Fruit fly (Drosophila melanogaster): ENCODE measurements around the gene CG32536.

The CG32536 gene

dm6 chrX:19281271-19281670, 4.6 kb upstream of the CG32536 start (continued):
- TF ChIP-seq gro (GFP tag; optimal IDR thresholded peaks at IDR 0.05) (no peak), hbn (GFP tag; IDR thresholded peaks at IDR 0.05; ENCODE audit: partially characterized antibody) (no peak), Adf1 (GFP tag; IDR thresholded peaks at IDR 0.05) (no peak), Side (GFP tag; optimal IDR thresholded peaks at IDR 0.05) (no peak), Oaz (GFP tag; IDR thresholded peaks at IDR 0.05) (no peak), CG4328 (GFP tag; optimal IDR thresholded peaks at IDR 0.05) (no peak), chinmo (GFP tag; IDR thresholded peaks at IDR 0.05; ENCODE audit: partially characterized antibody) (no peak), Aef1 (GFP tag; IDR thresholded peaks at IDR 0.05) (peak; percentile 17; the same call in 1 of the 3 replicates), CG8089 (GFP tag; optimal IDR thresholded peaks at IDR 0.05) (no peak), ap (GFP tag; IDR thresholded peaks at IDR 0.05) (no peak), cwo (GFP tag; optimal IDR thresholded peaks at IDR 0.05) (no peak), CG10979 (tag; optimal IDR thresholded peaks at IDR 0.05) (peak; percentile 3), CG9876 (GFP tag; optimal IDR thresholded peaks at IDR 0.05) (no peak), CG11560 (tag; IDR thresholded peaks at IDR 0.05) (no peak), CG11723 (GFP tag; optimal IDR thresholded peaks at IDR 0.05) (no peak), caup (GFP tag; optimal IDR thresholded peaks at IDR 0.05; ENCODE audit: severe bottlenecking) (peak; percentile 22), Doc3 (GFP tag; IDR thresholded peaks at IDR 0.05; ENCODE audit: partially characterized antibody) (no peak), ash1 (GFP tag; optimal IDR thresholded peaks at IDR 0.05) (no peak), CG10654 (GFP tag; optimal IDR thresholded peaks at IDR 0.05) (peak; percentile 6), CG15073 (GFP tag; optimal IDR thresholded peaks at IDR 0.05) (no peak), mirr (GFP tag; optimal IDR thresholded peaks at IDR 0.05) (no peak), sc (optimal IDR thresholded peaks at IDR 0.05) (no peak), sc (GFP tag; optimal IDR thresholded peaks at IDR 0.05) (no peak), Ssrp (tag; optimal IDR thresholded peaks at IDR 0.05) (no peak), ems (GFP tag; optimal IDR thresholded peaks at IDR 0.05) (no peak), nerfin-1 (tag; optimal IDR thresholded peaks at IDR 0.05) (no peak), GATAe (GFP tag; conservative IDR thresholded peaks at IDR 0.05) (no peak), CG8281 (tag; optimal IDR thresholded peaks at IDR 0.05) (no peak), CG12744 (GFP tag; optimal IDR thresholded peaks at IDR 0.05) (no peak), bcd (GFP tag; optimal IDR thresholded peaks at IDR 0.05) (peak; percentile 40), Dll (GFP tag; IDR thresholded peaks at IDR 0.05; ENCODE audit: partially characterized antibody) (no peak), pros (GFP tag; optimal IDR thresholded peaks at IDR 0.05) (no peak), CG4617 (GFP tag; optimal IDR thresholded peaks at IDR 0.05; ENCODE audit: borderline replicate concordance) (no peak), CG10209 (GFP tag; optimal IDR thresholded peaks at IDR 0.05) (peak; percentile 6), Lim3 (GFP tag; IDR thresholded peaks at IDR 0.05) (no peak), vfl (GFP tag; optimal IDR thresholded peaks at IDR 0.05) (no peak), chm (GFP tag; IDR thresholded peaks at IDR 0.05) (no peak), schlank (tag; optimal IDR thresholded peaks at IDR 0.05) (no peak), E2f1 (GFP tag; IDR thresholded peaks at IDR 0.05) (0 out of 2 replicates have a peak, but pooled peaks have one; percentile 15), pfk (GFP tag; optimal IDR thresholded peaks at IDR 0.05) (no peak), tio (GFP tag; optimal IDR thresholded peaks at IDR 0.05) (no peak), CG17328 (GFP tag; IDR thresholded peaks at IDR 0.05) (no peak), CG13775 (GFP tag; optimal IDR thresholded peaks at IDR 0.05) (peak; percentile 24), eve (GFP tag; optimal IDR thresholded peaks at IDR 0.05) (no peak), ttk (GFP tag; IDR thresholded peaks at IDR 0.05) (no peak), Dip2 (GFP tag; IDR thresholded peaks at IDR 0.05) (no peak), Oli (tag; optimal IDR thresholded peaks at IDR 0.05) (peak; percentile 40)

All from whole organism, embryonic.